Worm (Caenorhabditis elegans) whole organism, young adult: ENCODE measurements around the gene T25E12.6.

Experiments used
- F55B11.4 ChIP-seq: sonication (generic microtip); optimal IDR thresholded peaks from 2 replicates; lab custom pipeline; 2016; ENCODE audit warnings: missing compliant biosample characterization, missing genetic modification characterization, borderline replicate concordance; ENCODE audit not compliant: insufficient read depth
- Y53F4B.3 ChIP-seq: fragments of 200-800 bp; sonication (Bioruptor generic); IDR thresholded peaks from 2 replicates; pipeline ENCODE4 v1.3.6; 2022; ENCODE audit warnings: missing genetic modification reagents, missing genetic modification characterization, missing compliant biosample characterization
- Y67H2A.10 ChIP-seq: fragments of 200-800 bp; sonication (Bioruptor generic); conservative IDR thresholded peaks from 2 replicates; pipeline ENCODE4 v1.3.6; 2022; ENCODE audit warnings: missing genetic modification reagents, missing genetic modification characterization, missing compliant biosample characterization
- Y95B8A.8 ChIP-seq: fragments of 200-800 bp; sonication (Bioruptor generic); IDR thresholded peaks from 2 replicates; pipeline ENCODE4 v1.3.6; 2022; ENCODE audit warnings: missing genetic modification reagents, missing genetic modification characterization, missing compliant biosample characterization
- attf-3 ChIP-seq: fragments of 200-800 bp; sonication (Bioruptor generic); conservative IDR thresholded peaks from 2 replicates; pipeline ENCODE4 v1.3.6; 2022; ENCODE audit warnings: missing genetic modification reagents, missing genetic modification characterization, missing compliant biosample characterization
- ceh-91 ChIP-seq: fragments of 200-800 bp; sonication (Bioruptor generic); IDR thresholded peaks from 2 replicates; pipeline ENCODE4 v1.3.6; 2022; ENCODE audit warnings: missing genetic modification reagents, missing genetic modification characterization, missing compliant biosample characterization
- dpl-1 ChIP-seq: fragments of 150-350 bp; optimal IDR thresholded peaks from 2 replicates; lab custom pipeline; 2014; ENCODE audit warnings: missing biosample characterization, missing genetic modification reagents, missing genetic modification characterization
- hmg-1.2 ChIP-seq: fragments of 200-800 bp; sonication (Bioruptor generic); IDR thresholded peaks from 2 replicates; pipeline ENCODE4 v1.3.6; 2022; ENCODE audit warnings: missing genetic modification reagents, missing genetic modification characterization, missing compliant biosample characterization
- lin-54 ChIP-seq: fragments of 200-800 bp; sonication (Bioruptor generic); optimal IDR thresholded peaks from 2 replicates; lab custom pipeline; 2018; ENCODE audit warnings: mild to moderate bottlenecking, missing genetic modification characterization, missing compliant biosample characterization
- nhr-90 ChIP-seq: sonication (generic microtip); optimal IDR thresholded peaks from 2 replicates; lab custom pipeline; 2016; ENCODE audit warnings: missing genotype, mild to moderate bottlenecking, missing genetic modification characterization, missing compliant biosample characterization
- snpc-4 ChIP-seq, 5 experiments: fragments of 150-350 bp in 1 of 5; sonication (generic microtip) in 4 of 5; optimal IDR thresholded peaks; 2 replicates each; lab custom pipeline; 2014 to 2018; ENCODE audit warnings: missing genetic modification characterization in 5 of 5, missing biosample characterization in 3 of 5, antibody characterized with exemption in 2 of 5, mild to moderate bottlenecking in 2 of 5, missing compliant biosample characterization in 2 of 5, missing genotype in 2 of 5, moderate library complexity in 2 of 5, missing genetic modification reagents in 1 of 5
- zfh-2 ChIP-seq: fragments of 200-800 bp; sonication (Bioruptor generic); conservative IDR thresholded peaks from 2 replicates; pipeline ENCODE4 v1.3.6; 2022; ENCODE audit warnings: missing genetic modification reagents, missing genetic modification characterization, missing compliant biosample characterization
- ztf-28 ChIP-seq: fragments of 200-800 bp; sonication (Bioruptor generic); IDR thresholded peaks from 2 replicates; pipeline ENCODE4 v1.3.6; 2022; ENCODE audit warnings: missing genetic modification reagents, missing genetic modification characterization, missing compliant biosample characterization

ce11 chrV:16716574-16716973, 25.6 kb upstream of the T25E12.6 start, which contains the start of gene srh-137:
- no peak for TF ChIP-seq ztf-28
- TF ChIP-seq snpc-4 (GFP tag; optimal IDR thresholded peaks at IDR 0.05; lab: Kevin White, UChicago), result no peak
- TF ChIP-seq snpc-4 (tag; optimal IDR thresholded peaks at IDR 0.05; lab: Kevin White, UChicago), result no peak
- no peak for TF ChIP-seq F55B11.4
- no peak for TF ChIP-seq nhr-90 (tag; lab: Kevin White, UChicago)
- TF ChIP-seq ceh-91 (GFP tag; lab: Robert Waterston, UW), result no peak
- no peak for TF ChIP-seq attf-3 (GFP tag; lab: Robert Waterston, UW)
- TF ChIP-seq Y95B8A.8 (GFP tag; lab: Robert Waterston, UW), result no peak
- TF ChIP-seq Y67H2A.10 (GFP tag; lab: Robert Waterston, UW), result no peak
- TF ChIP-seq dpl-1 (GFP tag; lab: Kevin White, UChicago), result no peak
- no peak for TF ChIP-seq zfh-2 (GFP tag; lab: Robert Waterston, UW)
- no peak for TF ChIP-seq hmg-1.2 (GFP tag; lab: Robert Waterston, UW)
- no peak for TF ChIP-seq Y53F4B.3
- no peak for TF ChIP-seq lin-54
